Fruit fly (Drosophila melanogaster) whole organism, embryonic: ENCODE results near the gene how.

Source experiments
- Adf1 ChIP-seq: fragments of 200-800 bp; sonication (Bioruptor generic); IDR thresholded peaks from 2 replicates; pipeline ENCODE4 v1.3.6; 2022; ENCODE audit warnings: missing biosample characterization, missing genetic modification characterization
- Bgb ChIP-seq: fragments of 200-800 bp; sonication (Bioruptor generic); IDR thresholded peaks from 2 replicates; pipeline ENCODE4 v1.3.6; 2022; ENCODE audit warnings: missing biosample characterization, missing genetic modification characterization; ENCODE audit not compliant: partially characterized antibody
- C15 ChIP-seq: fragments of 200-800 bp; sonication (Bioruptor generic); IDR thresholded peaks from 3 replicates; pipeline ENCODE4 v1.3.6; 2022; ENCODE audit warnings: missing biosample characterization, missing genetic modification characterization
- CG10565 ChIP-seq: fragments of 200-800 bp; sonication (Bioruptor generic); optimal IDR thresholded peaks from 3 replicates; lab custom pipeline; 2016; ENCODE audit warnings: missing biosample characterization, mild to moderate bottlenecking, missing genetic modification characterization
- CG11247 ChIP-seq: fragments of 200-800 bp; sonication (Bioruptor generic); IDR thresholded peaks from 2 replicates; pipeline ENCODE4 v1.3.6; 2022; ENCODE audit warnings: missing biosample characterization, missing genetic modification characterization
- CG12104 ChIP-seq: fragments of 200-800 bp; sonication (Bioruptor generic); optimal IDR thresholded peaks from 3 replicates; lab custom pipeline; 2016; ENCODE audit warnings: missing biosample characterization, missing genetic modification characterization
- CG13287 ChIP-seq: fragments of 200-800 bp; sonication (Bioruptor generic); IDR thresholded peaks from 2 replicates; pipeline ENCODE4 v1.3.6; 2022; ENCODE audit warnings: missing biosample characterization, missing genetic modification characterization; ENCODE audit not compliant: partially characterized antibody
- CG14050 ChIP-seq: fragments of 200-800 bp; sonication (Bioruptor generic); IDR thresholded peaks from 3 replicates; pipeline ENCODE4 v1.3.6; 2022; ENCODE audit warnings: missing biosample characterization, missing genetic modification characterization
- CG17186 ChIP-seq: fragments of 200-800 bp; sonication (Bioruptor generic); optimal IDR thresholded peaks from 3 replicates; lab custom pipeline; 2017; ENCODE audit warnings: missing biosample characterization, missing genetic modification reagents, missing genetic modification characterization
- CG17802 ChIP-seq: fragments of 200-800 bp; sonication (Bioruptor generic); optimal IDR thresholded peaks from 2 replicates; lab custom pipeline; 2018; ENCODE audit warnings: missing biosample characterization, mild to moderate bottlenecking, missing genetic modification characterization, moderate library complexity
- CG2202 ChIP-seq: fragments of 200-800 bp; sonication (Bioruptor generic); optimal IDR thresholded peaks from 2 replicates; lab custom pipeline; 2018; ENCODE audit warnings: missing biosample characterization, mild to moderate bottlenecking, missing genetic modification characterization
- CG2678 ChIP-seq: fragments of 200-800 bp; sonication (Bioruptor generic); optimal IDR thresholded peaks from 3 replicates; lab custom pipeline; 2019; ENCODE audit warnings: missing biosample characterization, mild to moderate bottlenecking, missing genetic modification characterization, moderate library complexity
- CG30403 ChIP-seq: fragments of 200-800 bp; sonication (Bioruptor generic); optimal IDR thresholded peaks from 3 replicates; lab custom pipeline; 2016; ENCODE audit warnings: missing biosample characterization, missing genetic modification characterization
- CG31224 ChIP-seq: fragments of 200-800 bp; sonication (Bioruptor generic); IDR thresholded peaks from 2 replicates; pipeline ENCODE4 v1.3.6; 2022; ENCODE audit warnings: missing biosample characterization, missing genetic modification characterization
- CG32532 ChIP-seq: fragments of 200-800 bp; sonication (Bioruptor generic); IDR thresholded peaks from 2 replicates; pipeline ENCODE4 v1.3.6; 2022; ENCODE audit warnings: missing biosample characterization, missing genetic modification characterization
- CG32767 ChIP-seq: fragments of 200-800 bp; sonication (Bioruptor generic); IDR thresholded peaks from 2 replicates; pipeline ENCODE4 v1.3.6; 2022; ENCODE audit warnings: missing biosample characterization, missing genetic modification characterization
- CG34224 ChIP-seq: fragments of 200-800 bp; sonication (Bioruptor generic); IDR thresholded peaks from 3 replicates; pipeline ENCODE4 v1.3.6; 2022; ENCODE audit warnings: missing biosample characterization, missing genetic modification characterization; ENCODE audit not compliant: partially characterized antibody
- CG3726 ChIP-seq: fragments of 200-800 bp; sonication (Bioruptor generic); IDR thresholded peaks from 3 replicates; pipeline ENCODE4, ENCODE4 v1.3.6; 2022; ENCODE audit warnings: missing biosample characterization, missing genetic modification characterization
- CG3847 ChIP-seq: fragments of 200-800 bp; sonication (Bioruptor generic); IDR thresholded peaks from 2 replicates; pipeline ENCODE4 v1.3.6; 2022; ENCODE audit warnings: missing biosample characterization, missing genetic modification characterization
- CG43689 ChIP-seq: fragments of 200-800 bp; sonication (Bioruptor generic); IDR thresholded peaks from 2 replicates; pipeline ENCODE4 v1.3.6; 2022; ENCODE audit warnings: missing biosample characterization, missing genetic modification characterization
- CG5953 ChIP-seq: fragments of 200-800 bp; sonication (Bioruptor generic); IDR thresholded peaks from 2 replicates; pipeline ENCODE4 v1.3.6; 2022; ENCODE audit warnings: missing biosample characterization, missing genetic modification characterization
- CG6272 ChIP-seq: fragments of 200-800 bp; sonication (Bioruptor generic); IDR thresholded peaks from 2 replicates; pipeline ENCODE4 v1.3.6; 2022; ENCODE audit warnings: missing biosample characterization, missing genetic modification characterization
- CG6654 ChIP-seq: fragments of 200-800 bp; sonication (Bioruptor generic); optimal IDR thresholded peaks from 2 replicates; lab custom pipeline; 2017; ENCODE audit warnings: missing biosample characterization, mild to moderate bottlenecking, missing genetic modification characterization
- CG7372 ChIP-seq: fragments of 200-800 bp; sonication (Bioruptor generic); IDR thresholded peaks from 2 replicates; pipeline ENCODE4 v1.3.6; 2022; ENCODE audit warnings: missing biosample characterization, missing genetic modification characterization
- CG8281 ChIP-seq: fragments of 200-800 bp; sonication (Bioruptor generic); optimal IDR thresholded peaks from 2 replicates; lab custom pipeline; 2018; ENCODE audit warnings: missing biosample characterization, mild to moderate bottlenecking, missing genetic modification characterization, moderate library complexity
- CG8478 ChIP-seq: fragments of >200 bp; optimal IDR thresholded peaks from 2 replicates; lab custom pipeline; 2018
- CG9932 ChIP-seq: fragments of 200-800 bp; sonication (Bioruptor generic); IDR thresholded peaks from 2 replicates; pipeline ENCODE4 v1.3.6; 2022; ENCODE audit warnings: missing biosample characterization, missing genetic modification characterization
- CHES-1-like ChIP-seq: fragments of 200-800 bp; sonication (Bioruptor generic); optimal IDR thresholded peaks from 2 replicates; lab custom pipeline; 2016; ENCODE audit warnings: missing biosample characterization, missing genetic modification characterization
- Doc3 ChIP-seq: fragments of 200-800 bp; sonication (Bioruptor generic); IDR thresholded peaks from 3 replicates; pipeline ENCODE4 v1.3.6; 2022; ENCODE audit warnings: missing biosample characterization, missing genetic modification characterization; ENCODE audit not compliant: partially characterized antibody
- Gsc ChIP-seq: fragments of 200-800 bp; sonication (Bioruptor generic); IDR thresholded peaks from 2 replicates; pipeline ENCODE4 v1.3.6; 2022; ENCODE audit warnings: missing biosample characterization, missing genetic modification characterization
- Lhr ChIP-seq: fragments of 200-800 bp; sonication (Bioruptor generic); optimal IDR thresholded peaks from 3 replicates; lab custom pipeline; 2017; ENCODE audit warnings: mild to moderate bottlenecking, missing biosample characterization, missing genetic modification reagents, missing genetic modification characterization
- NC2β ChIP-seq: fragments of 200-800 bp; sonication (Bioruptor generic); optimal IDR thresholded peaks from 2 replicates; lab custom pipeline; 2016; ENCODE audit warnings: missing biosample characterization, missing genetic modification characterization
- Nf-YA ChIP-seq: fragments of 200-800 bp; sonication (Bioruptor generic); IDR thresholded peaks from 2 replicates; pipeline ENCODE4 v1.3.6; 2022; ENCODE audit warnings: missing biosample characterization, missing genetic modification characterization
- Rfx ChIP-seq: fragments of 200-800 bp; sonication (Bioruptor generic); IDR thresholded peaks from 2 replicates; pipeline ENCODE4 v1.3.6; 2022; ENCODE audit warnings: missing biosample characterization, missing genetic modification characterization
- Sin3A ChIP-seq: fragments of >200 bp; optimal IDR thresholded peaks from 2 replicates; lab custom pipeline; 2018
- ase ChIP-seq: fragments of 200-800 bp; sonication (Bioruptor generic); IDR thresholded peaks from 3 replicates; pipeline ENCODE4 v1.3.6; 2022; ENCODE audit warnings: missing biosample characterization, missing genetic modification characterization
- chinmo ChIP-seq: fragments of 200-800 bp; sonication (Bioruptor generic); IDR thresholded peaks from 4 replicates; pipeline ENCODE4 v1.3.6; 2022; ENCODE audit warnings: missing biosample characterization, missing genetic modification characterization; ENCODE audit not compliant: partially characterized antibody
- dmrt99B ChIP-seq: fragments of 200-800 bp; sonication (Bioruptor generic); optimal IDR thresholded peaks from 2 replicates; lab custom pipeline; 2018; ENCODE audit warnings: missing biosample characterization, mild to moderate bottlenecking, missing genetic modification characterization, moderate library complexity
- hbn ChIP-seq: fragments of 200-800 bp; sonication (Bioruptor generic); IDR thresholded peaks from 2 replicates; pipeline ENCODE4 v1.3.6; 2022; ENCODE audit warnings: missing biosample characterization, missing genetic modification characterization; ENCODE audit not compliant: partially characterized antibody
- hkb ChIP-seq, 2 experiments: fragments of 200-800 bp in 1 of 2; fragments of >200 bp in 1 of 2; sonication (Bioruptor generic) in 1 of 2; IDR thresholded peaks in 1 of 2; optimal IDR thresholded peaks in 1 of 2; 2 replicates each; pipeline versions ENCODE4 v1.3.6 to Lab custom; 2017 to 2022; ENCODE audit warnings: missing biosample characterization in 1 of 2, missing genetic modification characterization in 1 of 2
- knrl ChIP-seq: fragments of 200-800 bp; sonication (Bioruptor generic); IDR thresholded peaks from 3 replicates; pipeline ENCODE4 v1.3.6; 2022; ENCODE audit warnings: missing biosample characterization, missing genetic modification characterization; ENCODE audit not compliant: partially characterized antibody
- luna ChIP-seq: fragments of 200-800 bp; sonication (Bioruptor generic); optimal IDR thresholded peaks from 2 replicates; lab custom pipeline; 2016; ENCODE audit warnings: missing biosample characterization, missing genetic modification characterization
- mld ChIP-seq: fragments of 200-800 bp; sonication (Bioruptor generic); IDR thresholded peaks from 3 replicates; pipeline ENCODE4 v1.3.6; 2022; ENCODE audit warnings: missing biosample characterization, missing genetic modification characterization; ENCODE audit not compliant: partially characterized antibody
- nmo ChIP-seq: fragments of 200-800 bp; sonication (Bioruptor generic); optimal IDR thresholded peaks from 2 replicates; lab custom pipeline; 2018; ENCODE audit warnings: missing biosample characterization, mild to moderate bottlenecking, missing genetic modification characterization, moderate library complexity
- sens ChIP-seq: fragments of 200-800 bp; sonication (Bioruptor generic); peaks from one replicate; lab custom pipeline; 2016; ENCODE audit warnings: missing biosample characterization, missing genetic modification characterization
- so ChIP-seq: fragments of 200-800 bp; sonication (Bioruptor generic); IDR thresholded peaks from 3 replicates; pipeline ENCODE4 v1.3.6; 2022; ENCODE audit warnings: missing biosample characterization, missing genetic modification characterization
- tna ChIP-seq: fragments of 200-800 bp; sonication (Bioruptor generic); IDR thresholded peaks from 2 replicates; pipeline ENCODE4 v1.3.6; 2022; ENCODE audit warnings: missing biosample characterization, missing genetic modification characterization; ENCODE audit not compliant: partially characterized antibody
- toy ChIP-seq: fragments of 200-800 bp; sonication (Bioruptor generic); IDR thresholded peaks from 2 replicates; pipeline ENCODE4 v1.3.6; 2022; ENCODE audit warnings: missing biosample characterization, missing genetic modification characterization
- trem ChIP-seq: fragments of 200-800 bp; optimal IDR thresholded peaks from 3 replicates; lab custom pipeline; 2019; ENCODE audit warnings: missing biosample characterization, mild to moderate bottlenecking, missing genetic modification characterization, moderate library complexity
- vvl ChIP-seq: fragments of 200-800 bp; sonication (Bioruptor generic); IDR thresholded peaks from 2 replicates; pipeline ENCODE4 v1.3.6; 2022; ENCODE audit warnings: missing biosample characterization, missing genetic modification characterization

how gene

DNA sequence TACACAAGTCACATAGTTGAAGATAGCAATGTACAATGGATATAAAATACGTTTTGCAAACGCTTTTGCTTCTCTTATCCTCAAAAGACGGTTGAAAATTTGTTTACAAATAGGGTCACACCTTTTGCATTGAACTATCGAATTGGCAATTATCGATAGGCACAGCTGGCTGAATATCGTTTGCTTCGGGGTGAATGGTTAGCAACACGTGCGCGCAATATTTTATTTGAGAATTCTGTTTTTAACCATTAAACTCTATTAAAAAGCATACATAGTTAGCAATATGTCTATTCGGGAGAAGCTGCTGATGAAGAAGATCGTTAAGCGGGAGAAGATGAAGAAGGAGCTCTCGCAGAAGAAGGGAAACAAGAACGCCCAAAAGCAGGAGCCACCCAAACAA, 6.4 kb upstream of the how start (continued):
- TF ChIP-seq sens (GFP tag; lab: Kevin White, UChicago) (peak; percentile 65), CG13287 (GFP tag; lab: Robert Waterston, UW) (peak; percentile 84), CG17186 (GFP tag; lab: Kevin White, UChicago) (peak; percentile 29), CG6272 (GFP tag; lab: Robert Waterston, UW) (no peak), CG34224 (GFP tag; lab: Robert Waterston, UW) (peak; percentile 74), tna (peak; percentile 71), Doc3 (GFP tag; lab: Robert Waterston, UW) (peak; percentile 72), chinmo (GFP tag; lab: Robert Waterston, UW) (peak; percentile 75; the same call in 2 of the 4 replicates), CG2202 (no peak), Bgb (GFP tag; lab: Robert Waterston, UW) (peak; percentile 85), CG17802 (tag; lab: Kevin White, UChicago) (no peak), luna (GFP tag; lab: Kevin White, UChicago) (no peak), Sin3A (lab: Kevin White, UChicago) (peak; percentile 35), trem (tag; lab: Kevin White, UChicago) (peak; percentile 24), CG3726 (GFP tag; lab: Robert Waterston, UW) (no peak), knrl (GFP tag; lab: Robert Waterston, UW) (peak; percentile 75; the same call in 2 of the 3 replicates), mld (GFP tag; lab: Robert Waterston, UW) (peak; percentile 86)

- peak; percentile 51; the same call in 1 of the 2 replicates for TF ChIP-seq CG11247 (GFP tag; lab: Robert Waterston, UW)
- no peak for TF ChIP-seq hkb (optimal IDR thresholded peaks at IDR 0.05; lab: Kevin White, UChicago)
- TF ChIP-seq hkb (GFP tag; IDR thresholded peaks at IDR 0.05; lab: Robert Waterston, UW): peak; percentile 83
- 0 out of 2 replicates have a peak, but pooled peaks have one; percentile 21 for TF ChIP-seq Rfx (GFP tag; lab: Robert Waterston, UW)
- TF ChIP-seq CHES-1-like: no peak
- TF ChIP-seq CG32532: peak; percentile 27; the same call in 1 of the 2 replicates
- TF ChIP-seq CG2678: no peak
- no peak for TF ChIP-seq hbn (GFP tag; lab: Robert Waterston, UW)
- no peak for TF ChIP-seq Lhr (GFP tag; lab: Kevin White, UChicago)
- no peak for TF ChIP-seq CG43689
- TF ChIP-seq CG6654 (GFP tag; lab: Kevin White, UChicago): no peak
- no peak for TF ChIP-seq toy (GFP tag; lab: Robert Waterston, UW)
- TF ChIP-seq CG31224 (GFP tag; lab: Robert Waterston, UW): peak; percentile 43; the same call in 1 of the 2 replicates
- TF ChIP-seq Adf1 (GFP tag; lab: Robert Waterston, UW): no peak
- no peak for TF ChIP-seq C15
- peak; percentile 69; the same call in 1 of the 3 replicates for TF ChIP-seq so (GFP tag; lab: Robert Waterston, UW)
- TF ChIP-seq CG8478 (lab: Kevin White, UChicago): no peak
- TF ChIP-seq NC2β (GFP tag; lab: Kevin White, UChicago): no peak
- peak; percentile 24 for TF ChIP-seq nmo (GFP tag; lab: Kevin White, UChicago)
- no peak for TF ChIP-seq Gsc (GFP tag; lab: Robert Waterston, UW)
- no peak for TF ChIP-seq CG3726 (GFP tag; lab: Robert Waterston, UW)
- peak; percentile 42; the same call in 1 of the 2 replicates for TF ChIP-seq Nf-YA (GFP tag; lab: Robert Waterston, UW)
- TF ChIP-seq CG12104 (GFP tag; lab: Kevin White, UChicago): no peak
- peak; percentile 72; the same call in 2 of the 3 replicates for TF ChIP-seq ase (GFP tag; lab: Robert Waterston, UW)
- TF ChIP-seq CG7372 (GFP tag; lab: Robert Waterston, UW): no peak
- TF ChIP-seq CG32767 (GFP tag; lab: Robert Waterston, UW): peak; percentile 65
- peak; percentile 70 for TF ChIP-seq CG5953 (GFP tag; lab: Robert Waterston, UW)
- no peak for TF ChIP-seq CG8281 (tag; lab: Kevin White, UChicago)
- TF ChIP-seq dmrt99B (tag; lab: Kevin White, UChicago): no peak
- TF ChIP-seq CG14050: peak; percentile 44; the same call in 1 of the 3 replicates
- no peak for TF ChIP-seq CG10565 (GFP tag; lab: Kevin White, UChicago)
- peak; percentile 89 for TF ChIP-seq vvl (GFP tag; lab: Robert Waterston, UW)
- TF ChIP-seq CG30403: peak; percentile 38
- no peak for TF ChIP-seq CG9932 (GFP tag; lab: Robert Waterston, UW)
- peak; percentile 34; the same call in 1 of the 2 replicates for TF ChIP-seq CG3847
These were observed 2.5 kb upstream of the how start for dm6 chr3R:22039480-22039879.
